Worm (Caenorhabditis elegans) whole organism, early embryonic: ENCODE measurements around the gene Y43F8C.7.

ENCODE experiments used
- B0310.2 ChIP-seq: sonication (generic microtip); optimal IDR thresholded peaks from 2 replicates; lab custom pipeline; 2016; ENCODE audit warnings: mild to moderate bottlenecking, missing genetic modification characterization, missing compliant biosample characterization
- aly-1 ChIP-seq: sonication (generic microtip); optimal IDR thresholded peaks from 2 replicates; lab custom pipeline; 2016; ENCODE audit warnings: missing genetic modification characterization, missing compliant biosample characterization
- ama-1 ChIP-seq: fragments of 150-350 bp; optimal IDR thresholded peaks from 2 replicates; lab custom pipeline; 2014
- ceh-13 ChIP-seq: fragments of 200-800 bp; sonication (Bioruptor generic); optimal IDR thresholded peaks from 2 replicates; lab custom pipeline; 2018; ENCODE audit warnings: mild to moderate bottlenecking, missing genetic modification characterization, missing compliant biosample characterization
- flt-1 ChIP-seq: fragments of 200-800 bp; sonication (Bioruptor generic); IDR thresholded peaks from 2 replicates; pipeline ENCODE4 v1.3.6; 2022; ENCODE audit warnings: missing genetic modification characterization, missing compliant biosample characterization
- hmbx-1 ChIP-seq: sonication (generic microtip); optimal IDR thresholded peaks from 2 replicates; lab custom pipeline; 2016; ENCODE audit warnings: mild to moderate bottlenecking, missing genetic modification characterization, missing compliant biosample characterization
- pes-1 ChIP-seq: fragments of 200-800 bp; sonication (Bioruptor generic); IDR thresholded peaks from 2 replicates; pipeline ENCODE4 v1.3.6; 2022; ENCODE audit warnings: missing genetic modification reagents, missing genetic modification characterization, missing compliant biosample characterization
- tbx-11 ChIP-seq: fragments of 200-800 bp; sonication (Bioruptor generic); IDR thresholded peaks from 2 replicates; pipeline ENCODE4 v1.3.6; 2022; ENCODE audit warnings: missing genetic modification characterization, missing compliant biosample characterization
- tbx-37 ChIP-seq: fragments of 200-800 bp; sonication (Bioruptor generic); conservative IDR thresholded peaks from 2 replicates; pipeline ENCODE4 v1.3.6; 2022; ENCODE audit warnings: missing genetic modification reagents, missing genetic modification characterization, missing compliant biosample characterization

DNA sequence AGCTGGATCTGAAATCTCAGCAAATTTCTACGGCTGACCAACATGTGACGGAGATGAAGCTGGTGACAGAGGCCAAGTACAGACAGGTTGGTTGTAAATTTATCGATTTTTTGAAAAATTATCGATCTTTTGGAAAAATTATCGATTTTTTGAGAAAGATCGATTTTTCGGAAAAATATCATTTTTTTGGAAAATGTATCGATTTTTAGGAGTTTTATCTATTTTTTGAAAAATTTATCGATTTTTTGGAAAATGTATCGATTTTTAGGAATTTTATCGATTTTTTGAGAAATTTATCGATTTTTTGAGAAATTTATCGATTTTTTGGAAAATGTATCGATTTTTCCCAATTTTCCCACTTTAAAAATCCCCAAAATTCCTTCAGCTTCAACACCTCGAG lies 13.9 kb downstream of the Y43F8C.7 start:
- no peak for TF ChIP-seq ceh-13 (GFP tag; lab: Kevin White, UChicago)
- TF ChIP-seq pes-1 (GFP tag; lab: Robert Waterston, UW): no peak
- TF ChIP-seq B0310.2: no peak
- TF ChIP-seq ama-1 (lab: Kevin White, UChicago): no peak
- no peak for TF ChIP-seq tbx-37 (GFP tag; lab: Robert Waterston, UW)
- TF ChIP-seq aly-1: no peak
- no peak for TF ChIP-seq tbx-11 (GFP tag; lab: Robert Waterston, UW)
- TF ChIP-seq hmbx-1 (tag; lab: Kevin White, UChicago): no peak
- TF ChIP-seq flt-1 (GFP tag; lab: Robert Waterston, UW): no peak
